Worm (Caenorhabditis elegans) whole organism, midembryonic: ENCODE data around the gene nhr-99.

ENCODE experiments used
- T22C8.4 ChIP-seq: fragments of 200-800 bp; sonication (Bioruptor generic); IDR thresholded peaks from 2 replicates; pipeline ENCODE4 v1.3.6; 2022; ENCODE audit warnings: missing genetic modification characterization, missing compliant biosample characterization
- cog-1 ChIP-seq: sonication (generic microtip); optimal IDR thresholded peaks from 2 replicates; lab custom pipeline; 2016; ENCODE audit warnings: missing genetic modification characterization, missing compliant biosample characterization
- flt-1 ChIP-seq: fragments of 200-800 bp; sonication (Bioruptor generic); IDR thresholded peaks from 2 replicates; pipeline ENCODE4 v1.3.6; 2022; ENCODE audit warnings: missing genetic modification characterization, missing compliant biosample characterization
- klf-2 ChIP-seq: fragments of 200-800 bp; sonication (Bioruptor generic); conservative IDR thresholded peaks from 2 replicates; pipeline ENCODE4 v1.3.6; 2022; ENCODE audit warnings: missing genetic modification reagents, missing genetic modification characterization, missing compliant biosample characterization
- med-1 ChIP-seq: sonication (generic microtip); optimal IDR thresholded peaks from 2 replicates; lab custom pipeline; 2017; ENCODE audit warnings: missing genetic modification characterization, mild to moderate bottlenecking, missing compliant biosample characterization, antibody characterized with exemption, missing genetic modification reagents; ENCODE audit not compliant: insufficient read depth
- ref-1 ChIP-seq: fragments of 200-800 bp; sonication (Bioruptor generic); conservative IDR thresholded peaks from 2 replicates; pipeline ENCODE4 v1.3.6; 2022; ENCODE audit warnings: missing genetic modification reagents, missing genetic modification characterization, missing compliant biosample characterization
- tab-1 ChIP-seq: fragments of 200-800 bp; sonication (Bioruptor generic); IDR thresholded peaks from 2 replicates; pipeline ENCODE4 v1.3.6; 2022; ENCODE audit warnings: missing genetic modification characterization, missing compliant biosample characterization
- ztf-23 ChIP-seq: fragments of 200-800 bp; sonication (Bioruptor generic); IDR thresholded peaks from 2 replicates; pipeline ENCODE4 v1.3.6; 2022; ENCODE audit warnings: missing genetic modification reagents, missing genetic modification characterization, missing compliant biosample characterization
- ztf-29 ChIP-seq: fragments of 200-800 bp; sonication (Bioruptor generic); IDR thresholded peaks from 2 replicates; pipeline ENCODE4 v1.3.6; 2022; ENCODE audit warnings: missing genetic modification reagents, missing genetic modification characterization, missing compliant biosample characterization

The nhr-99 gene

DNA sequence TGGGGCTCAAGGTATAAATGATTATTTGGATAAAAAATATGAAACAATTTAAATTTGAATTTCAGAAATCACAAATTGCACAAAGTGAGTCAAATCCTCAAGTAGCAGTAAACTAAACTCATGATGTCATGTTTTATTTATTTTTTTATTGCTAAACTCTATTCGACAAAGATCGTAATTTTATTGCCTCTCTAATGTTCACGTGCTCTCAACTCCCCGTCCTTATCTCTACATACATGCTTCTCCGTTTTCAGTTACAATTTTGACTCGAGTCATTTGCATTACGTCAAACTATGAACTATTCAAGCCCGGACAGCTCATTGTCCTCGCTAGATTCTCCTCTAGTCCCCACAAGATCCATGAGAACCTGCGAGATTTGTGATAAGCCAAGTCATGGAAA lies at the start of gene nhr-99:
TSS of gene nhr-99 (plus strand) at position 263 of the 400 bp plus-strand sequence.
- TF ChIP-seq ref-1 (GFP tag; lab: Robert Waterston, UW), result no peak
- no peak for TF ChIP-seq flt-1
- no peak for TF ChIP-seq ztf-23 (GFP tag; lab: Robert Waterston, UW)
- no peak for TF ChIP-seq klf-2 (GFP tag; lab: Robert Waterston, UW)
- no peak for TF ChIP-seq tab-1 (GFP tag; lab: Robert Waterston, UW)
- TF ChIP-seq med-1 (GFP tag; lab: Kevin White, UChicago), result no peak
- TF ChIP-seq T22C8.4 (GFP tag; lab: Robert Waterston, UW), result no peak
- no peak for TF ChIP-seq cog-1
- TF ChIP-seq ztf-29 (GFP tag; lab: Robert Waterston, UW), result no peak

- TF ChIP-seq med-1 (GFP tag; lab: Kevin White, UChicago), result no peak
- TF ChIP-seq klf-2 (GFP tag; lab: Robert Waterston, UW), result no peak
- no peak for TF ChIP-seq flt-1
- no peak for TF ChIP-seq ztf-29 (GFP tag; lab: Robert Waterston, UW)
- no peak for TF ChIP-seq ref-1 (GFP tag; lab: Robert Waterston, UW)
- TF ChIP-seq T22C8.4 (GFP tag; lab: Robert Waterston, UW), result no peak
- TF ChIP-seq ztf-23 (GFP tag; lab: Robert Waterston, UW), result no peak
- no peak for TF ChIP-seq tab-1 (GFP tag; lab: Robert Waterston, UW)
- no peak for TF ChIP-seq cog-1
Measured at ce11 chrV:428844-429243, 45.7 kb upstream of the nhr-99 start, which contains the start of gene B0554.4. Gene B0554.4 (plus strand): TSS chrV:429144.

ce11 chrV:432991-433390 lies 41.6 kb upstream of the nhr-99 start:
- TF ChIP-seq cog-1 (no peak), flt-1 (no peak), ztf-29 (GFP tag; lab: Robert Waterston, UW) (no peak), ref-1 (GFP tag; lab: Robert Waterston, UW) (no peak), T22C8.4 (GFP tag; lab: Robert Waterston, UW) (no peak), tab-1 (GFP tag; lab: Robert Waterston, UW) (no peak), med-1 (GFP tag; lab: Kevin White, UChicago) (no peak), ztf-23 (GFP tag; lab: Robert Waterston, UW) (no peak), klf-2 (GFP tag; lab: Robert Waterston, UW) (no peak)

ce11 chrV:433898-434297 lies 40.7 kb upstream of the nhr-99 start, which contains the start of gene B0554.2:
Gene B0554.2 (plus strand): TSS chrV:434198.
- no peak for TF ChIP-seq ztf-23 (GFP tag; lab: Robert Waterston, UW)
- no peak for TF ChIP-seq ref-1 (GFP tag; lab: Robert Waterston, UW)
- TF ChIP-seq klf-2 (GFP tag; lab: Robert Waterston, UW), result no peak

- no peak for TF ChIP-seq klf-2 (GFP tag; lab: Robert Waterston, UW)
- no peak for TF ChIP-seq cog-1
- no peak for TF ChIP-seq med-1 (GFP tag; lab: Kevin White, UChicago)
- no peak for TF ChIP-seq ztf-29 (GFP tag; lab: Robert Waterston, UW)
- TF ChIP-seq T22C8.4 (GFP tag; lab: Robert Waterston, UW), result no peak
- no peak for TF ChIP-seq ref-1 (GFP tag; lab: Robert Waterston, UW)
- TF ChIP-seq tab-1 (GFP tag; lab: Robert Waterston, UW), result no peak
- no peak for TF ChIP-seq ztf-23 (GFP tag; lab: Robert Waterston, UW)
- TF ChIP-seq flt-1, result no peak
Measured at ce11 chrV:438094-438493, 36.5 kb upstream of the nhr-99 start, which contains the start of gene B0554.1. Gene B0554.1 (plus strand): TSS chrV:438394.

DNA sequence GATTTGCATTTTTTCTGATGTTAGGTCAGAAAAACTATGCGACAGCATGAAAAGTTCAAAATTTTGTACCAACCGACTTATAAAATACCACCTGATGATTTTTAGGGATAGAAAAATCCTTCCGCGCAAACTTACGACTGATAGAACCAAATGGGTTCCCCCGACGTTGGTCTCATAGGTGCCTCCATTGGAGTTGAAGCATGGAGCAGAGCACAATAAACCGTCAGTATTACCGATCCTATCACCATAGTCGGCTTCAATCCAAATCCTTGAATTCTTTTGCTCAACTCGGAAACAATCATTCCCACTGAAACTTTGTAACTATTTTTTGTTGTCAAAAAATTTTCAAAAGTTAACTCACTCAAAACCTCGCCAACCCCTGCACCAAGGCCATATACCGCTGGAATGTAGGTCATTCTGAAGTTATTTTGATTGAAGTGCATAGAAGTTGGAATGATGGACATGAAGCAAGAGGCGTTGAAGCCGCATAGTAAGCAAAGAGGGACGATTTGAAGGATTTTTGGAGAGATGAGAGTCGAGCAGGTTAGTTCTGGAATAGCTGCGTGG lies 35.3 kb upstream of the nhr-99 start:
- TF ChIP-seq ref-1 (GFP tag; lab: Robert Waterston, UW) (no peak), med-1 (GFP tag; lab: Kevin White, UChicago) (no peak), ztf-29 (GFP tag; lab: Robert Waterston, UW) (no peak), ztf-23 (GFP tag; lab: Robert Waterston, UW) (no peak), T22C8.4 (GFP tag; lab: Robert Waterston, UW) (no peak), flt-1 (no peak), klf-2 (GFP tag; lab: Robert Waterston, UW) (no peak), tab-1 (GFP tag; lab: Robert Waterston, UW) (no peak), cog-1 (no peak)

- no peak for TF ChIP-seq med-1 (GFP tag; lab: Kevin White, UChicago)
- no peak for TF ChIP-seq T22C8.4 (GFP tag; lab: Robert Waterston, UW)
- no peak for TF ChIP-seq tab-1 (GFP tag; lab: Robert Waterston, UW)
- no peak for TF ChIP-seq ztf-23 (GFP tag; lab: Robert Waterston, UW)
- TF ChIP-seq klf-2 (GFP tag; lab: Robert Waterston, UW), result no peak
- no peak for TF ChIP-seq ztf-29 (GFP tag; lab: Robert Waterston, UW)
- TF ChIP-seq ref-1 (GFP tag; lab: Robert Waterston, UW), result no peak
- no peak for TF ChIP-seq flt-1
- TF ChIP-seq cog-1, result no peak
Measured at ce11 chrV:440923-441322, 33.7 kb upstream of the nhr-99 start, which contains the start of gene B0554.7. Gene B0554.7 (minus strand): TSS chrV:441023.

ce11 chrV:443193-443592 lies 31.4 kb upstream of the nhr-99 start, which contains the start of gene srh-33:
Gene srh-33 (minus strand): TSS chrV:443293.
- no peak for TF ChIP-seq ref-1 (GFP tag; lab: Robert Waterston, UW)
- TF ChIP-seq med-1 (GFP tag; lab: Kevin White, UChicago), result no peak
- TF ChIP-seq flt-1, result no peak
- TF ChIP-seq klf-2 (GFP tag; lab: Robert Waterston, UW), result no peak
- no peak for TF ChIP-seq tab-1 (GFP tag; lab: Robert Waterston, UW)
- no peak for TF ChIP-seq ztf-23 (GFP tag; lab: Robert Waterston, UW)
- no peak for TF ChIP-seq cog-1
- TF ChIP-seq ztf-29 (GFP tag; lab: Robert Waterston, UW), result no peak
- no peak for TF ChIP-seq T22C8.4 (GFP tag; lab: Robert Waterston, UW)

- TF ChIP-seq ztf-29 (GFP tag; lab: Robert Waterston, UW) (no peak), tab-1 (GFP tag; lab: Robert Waterston, UW) (no peak), klf-2 (GFP tag; lab: Robert Waterston, UW) (no peak), flt-1 (no peak), ref-1 (GFP tag; lab: Robert Waterston, UW) (no peak), med-1 (GFP tag; lab: Kevin White, UChicago) (no peak), cog-1 (no peak)
Measured at ce11 chrV:446574-446973, 28.0 kb upstream of the nhr-99 start, which contains the start of gene srh-34. Gene srh-34 (minus strand): TSS chrV:446674.
